Worm (Caenorhabditis elegans) whole organism, dauer: ENCODE data around the gene famh-136.

Experiments used
- unc-62 ChIP-seq: sonication (generic microtip); optimal IDR thresholded peaks from 2 replicates; lab custom pipeline; 2017; ENCODE audit warnings: missing biosample characterization, missing genetic modification reagents, missing genetic modification characterization

Gene famh-136

ce11 chrIII:8910139-8910538 is 22.6 kb downstream of the famh-136 start:
- TF ChIP-seq unc-62 (GFP tag; lab: Kevin White, UChicago): no peak

ce11 chrIII:8911598-8912194 is 24.1 kb downstream of the famh-136 start, which contains the start of gene tpk-1:
Gene tpk-1, plus strand, starts transcription at chrIII:8912144.
- TF ChIP-seq unc-62 (GFP tag; lab: Kevin White, UChicago): no peak

ce11 chrIII:8913469-8913868 is 25.9 kb downstream of the famh-136 start, which contains the start of gene trxr-2:
Gene trxr-2, plus strand, starts transcription at chrIII:8913769.
- no peak for TF ChIP-seq unc-62 (GFP tag; lab: Kevin White, UChicago)

DNA sequence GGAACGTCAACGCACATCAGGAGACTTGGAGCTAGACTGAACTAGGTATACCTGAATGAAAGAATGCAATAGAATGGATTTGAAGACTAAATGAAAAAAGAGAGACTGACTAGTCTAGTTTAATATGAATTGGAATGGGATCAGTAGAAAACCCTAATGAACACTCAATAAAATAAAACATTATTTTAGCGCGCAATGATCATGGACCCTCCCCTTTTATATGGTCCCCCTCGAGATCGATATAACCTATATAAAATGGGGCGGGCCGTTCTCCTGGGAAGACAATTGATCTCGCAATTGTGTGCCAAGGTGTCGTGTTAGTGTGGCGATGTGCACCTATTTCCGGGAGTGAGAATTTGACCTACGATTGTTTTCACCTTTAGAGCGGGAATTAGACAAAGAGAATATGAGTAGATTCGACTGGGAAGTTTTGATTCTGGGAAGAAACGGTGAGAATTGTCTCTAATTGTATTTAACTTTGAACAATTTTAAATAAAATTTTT is 30.4 kb downstream of the famh-136 start, which contains the start of gene cdc-25.3:
Gene cdc-25.3 (minus strand): TSS at position 51 of the 503 bp plus-strand sequence.
- no peak for TF ChIP-seq unc-62 (GFP tag; lab: Kevin White, UChicago)

DNA sequence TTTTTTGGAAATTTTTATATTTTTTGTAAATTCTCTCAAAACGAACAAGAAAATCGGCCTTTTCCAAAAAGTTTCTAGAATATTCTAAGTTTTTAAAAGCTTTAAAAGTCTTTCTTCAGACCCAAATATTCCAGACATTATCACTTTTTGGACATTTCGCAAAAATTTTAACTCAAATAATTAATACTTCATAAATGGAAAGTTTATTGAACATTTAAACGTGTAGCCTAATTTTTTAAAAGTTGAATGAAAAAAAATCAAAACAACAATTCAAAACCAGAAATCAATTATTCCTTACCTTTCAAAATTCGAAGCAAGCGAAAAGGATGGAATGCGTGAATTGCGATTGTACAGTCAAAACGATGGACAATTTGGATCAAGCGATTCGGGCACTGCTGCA is 32.2 kb downstream of the famh-136 start, which contains the start of gene ZK637.15:
Gene ZK637.15 (plus strand): TSS at position 301 of the 400 bp plus-strand sequence.
- TF ChIP-seq unc-62 (GFP tag; lab: Kevin White, UChicago): no peak

ce11 chrIII:8922061-8922460 is 34.5 kb downstream of the famh-136 start:
- TF ChIP-seq unc-62 (GFP tag; lab: Kevin White, UChicago): no peak

- no peak for TF ChIP-seq unc-62 (GFP tag; lab: Kevin White, UChicago)
These were observed 35.7 kb downstream of the famh-136 start, which contains the start of gene glb-1 for ce11 chrIII:8923240-8923734. Gene glb-1, minus strand, starts transcription at chrIII:8923290.

DNA sequence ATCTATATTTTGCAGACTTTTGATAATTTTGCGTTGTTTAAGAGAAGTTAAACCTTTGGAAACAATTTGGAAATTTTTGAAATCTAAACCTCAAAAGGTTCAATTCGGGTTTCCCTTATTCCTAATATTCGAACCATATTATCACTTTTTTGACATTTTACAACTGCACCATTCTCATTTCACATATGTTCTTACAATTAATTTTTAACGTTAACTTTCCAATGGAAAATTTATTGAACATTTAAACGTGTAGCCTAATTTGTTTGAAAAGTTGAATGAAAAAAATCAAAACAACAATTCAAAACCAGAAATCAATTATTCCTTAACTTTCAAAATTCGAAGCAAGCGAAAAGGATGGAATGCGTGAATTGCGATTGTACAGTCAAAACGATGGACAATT is 36.4 kb downstream of the famh-136 start, which contains the start of gene ZK637.12:
Gene ZK637.12 (plus strand): TSS at position 301 of the 400 bp plus-strand sequence.
- TF ChIP-seq unc-62 (GFP tag; lab: Kevin White, UChicago): no peak

- no peak for TF ChIP-seq unc-62 (GFP tag; lab: Kevin White, UChicago)
These were observed 38.0 kb downstream of the famh-136 start for ce11 chrIII:8925539-8925938.

- TF ChIP-seq unc-62 (GFP tag; lab: Kevin White, UChicago): no peak
These were observed 39.0 kb downstream of the famh-136 start for ce11 chrIII:8926512-8926911.

DNA sequence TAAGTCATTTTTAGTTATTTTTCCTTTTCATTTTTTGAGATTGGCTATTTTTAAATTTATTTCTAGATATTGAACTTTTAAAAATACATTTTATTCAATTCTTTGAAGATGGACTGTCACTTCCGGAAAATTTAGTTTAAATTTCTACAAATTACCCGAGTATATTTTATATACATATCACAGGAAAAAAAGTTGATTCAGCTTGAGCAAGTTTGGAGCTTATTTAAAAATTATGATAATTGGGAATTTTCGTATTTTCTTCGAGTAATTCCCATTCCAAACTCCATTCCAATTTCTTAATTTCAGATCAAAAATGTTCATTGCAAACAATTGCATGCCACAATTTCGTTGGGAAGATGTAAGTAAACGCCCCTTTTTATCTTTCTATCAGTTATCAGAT is 42.2 kb downstream of the famh-136 start, which contains the start of gene arrd-15:
Gene arrd-15 (plus strand): TSS at position 301 of the 400 bp plus-strand sequence.
- TF ChIP-seq unc-62 (GFP tag; lab: Kevin White, UChicago): no peak

DNA sequence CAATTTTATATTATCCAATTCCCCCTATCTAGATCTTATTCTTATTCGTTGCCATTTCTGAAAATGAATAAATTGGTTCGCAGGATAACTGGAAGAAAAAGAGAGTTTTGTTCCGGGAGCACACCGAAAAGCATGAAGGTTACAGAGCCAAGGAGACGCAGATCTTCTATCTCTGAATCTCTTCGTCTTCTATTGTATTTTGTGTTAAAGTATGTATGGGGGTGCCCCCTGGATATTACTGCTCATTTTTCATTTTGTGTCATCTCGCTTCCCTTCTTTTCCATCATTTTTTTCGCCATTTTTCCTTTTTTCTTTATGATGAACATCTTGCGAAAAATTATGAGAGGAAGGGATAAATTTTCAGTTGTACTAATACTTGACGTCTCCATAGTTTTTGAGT is 46.1 kb downstream of the famh-136 start:
- no peak for TF ChIP-seq unc-62 (GFP tag; lab: Kevin White, UChicago)

DNA sequence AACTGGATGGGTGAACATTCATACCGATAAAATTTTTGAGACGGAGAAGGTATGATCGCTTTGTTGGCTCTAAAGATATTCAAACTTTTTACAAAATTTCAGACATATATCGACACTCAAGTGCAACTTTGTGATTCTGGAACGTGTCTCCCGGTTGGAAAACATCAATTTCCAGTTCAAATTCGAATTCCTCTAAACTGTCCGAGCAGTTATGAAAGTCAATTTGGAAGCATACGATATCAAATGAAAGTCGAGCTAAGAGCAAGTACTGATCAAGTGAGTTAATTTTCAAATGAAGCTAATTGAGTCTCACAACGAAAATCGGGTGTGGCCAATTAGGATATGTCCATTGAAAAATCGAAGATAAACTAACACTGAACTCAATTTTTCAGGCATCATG is 46.8 kb downstream of the famh-136 start:
- no peak for TF ChIP-seq unc-62 (GFP tag; lab: Kevin White, UChicago)

- no peak for TF ChIP-seq unc-62 (GFP tag; lab: Kevin White, UChicago)
These were observed 50.0 kb downstream of the famh-136 start for ce11 chrIII:8937571-8937970.
